Worm (Caenorhabditis elegans) whole organism, young adult: Measurements from ENCODE around the gene C47E8.4.

Experiments
- B0035.1 ChIP-seq: sonication (generic microtip); optimal IDR thresholded peaks from 2 replicates; lab custom pipeline; 2016; ENCODE audit warnings: missing genetic modification characterization, mild to moderate bottlenecking, missing compliant biosample characterization, missing genotype, missing genetic modification reagents
- B0261.1 ChIP-seq: sonication (generic microtip); optimal IDR thresholded peaks from 2 replicates; lab custom pipeline; 2016; ENCODE audit warnings: mild to moderate bottlenecking, missing genetic modification characterization, moderate library complexity, missing compliant biosample characterization
- B0336.3 ChIP-seq: fragments of 200-800 bp; sonication (Bioruptor generic); IDR thresholded peaks from 2 replicates; pipeline ENCODE4 v1.3.6; 2022; ENCODE audit warnings: missing genetic modification characterization, missing compliant biosample characterization
- C17E4.6 ChIP-seq: fragments of 200-800 bp; sonication (Bioruptor generic); IDR thresholded peaks from 2 replicates; pipeline ENCODE4 v1.3.6; 2022; ENCODE audit warnings: missing genetic modification reagents, missing genetic modification characterization, missing compliant biosample characterization
- D2030.7 ChIP-seq: fragments of 200-800 bp; sonication (Bioruptor generic); IDR thresholded peaks from 2 replicates; pipeline ENCODE4 v1.3.6; 2022; ENCODE audit warnings: missing genetic modification reagents, missing genetic modification characterization, missing compliant biosample characterization
- F10E7.11 ChIP-seq: sonication (generic microtip); optimal IDR thresholded peaks from 2 replicates; lab custom pipeline; 2017; ENCODE audit warnings: mild to moderate bottlenecking, missing genetic modification characterization, moderate library complexity, missing compliant biosample characterization
- F33H1.4 ChIP-seq: fragments of 200-800 bp; sonication (Bioruptor generic); IDR thresholded peaks from 2 replicates; pipeline ENCODE4 v1.3.6; 2022; ENCODE audit warnings: missing genetic modification reagents, missing genetic modification characterization, missing compliant biosample characterization
- F57A8.1 ChIP-seq: fragments of 200-800 bp; sonication (Bioruptor generic); optimal IDR thresholded peaks from 2 replicates; lab custom pipeline; 2018; ENCODE audit warnings: mild to moderate bottlenecking, missing genetic modification characterization, moderate library complexity, missing compliant biosample characterization
- Y53F4B.3 ChIP-seq: fragments of 200-800 bp; sonication (Bioruptor generic); IDR thresholded peaks from 2 replicates; pipeline ENCODE4 v1.3.6; 2022; ENCODE audit warnings: missing genetic modification reagents, missing genetic modification characterization, missing compliant biosample characterization
- Y56A3A.18 ChIP-seq: fragments of 200-800 bp; sonication (Bioruptor generic); IDR thresholded peaks from 2 replicates; pipeline ENCODE4 v1.3.6; 2022; ENCODE audit warnings: missing genetic modification reagents, missing genetic modification characterization, missing compliant biosample characterization
- Y79H2A.3 ChIP-seq: fragments of 200-800 bp; sonication (Bioruptor generic); conservative IDR thresholded peaks from 2 replicates; pipeline ENCODE4 v1.3.6; 2022; ENCODE audit warnings: missing genetic modification reagents, missing genetic modification characterization, missing compliant biosample characterization
- Y95B8A.8 ChIP-seq: fragments of 200-800 bp; sonication (Bioruptor generic); IDR thresholded peaks from 2 replicates; pipeline ENCODE4 v1.3.6; 2022; ENCODE audit warnings: missing genetic modification reagents, missing genetic modification characterization, missing compliant biosample characterization
- ama-1 ChIP-seq, 3 experiments: fragments of 150-350 bp in 1 of 3; sonication (generic microtip) in 2 of 3; optimal IDR thresholded peaks; 2 replicates each; lab custom pipeline; 2014 to 2018; ENCODE audit warnings: missing biosample characterization in 2 of 3, missing genetic modification characterization in 2 of 3, missing genetic modification reagents in 2 of 3
- aptf-2 ChIP-seq: fragments of 200-800 bp; sonication (Bioruptor generic); conservative IDR thresholded peaks from 2 replicates; pipeline ENCODE4 v1.3.6; 2022; ENCODE audit warnings: missing genetic modification reagents, missing genetic modification characterization, missing compliant biosample characterization
- attf-3 ChIP-seq: fragments of 200-800 bp; sonication (Bioruptor generic); conservative IDR thresholded peaks from 2 replicates; pipeline ENCODE4 v1.3.6; 2022; ENCODE audit warnings: missing genetic modification reagents, missing genetic modification characterization, missing compliant biosample characterization
- attf-5 ChIP-seq: fragments of 200-800 bp; sonication (Bioruptor generic); optimal IDR thresholded peaks from 2 replicates; lab custom pipeline; 2018; ENCODE audit warnings: mild to moderate bottlenecking, missing genetic modification characterization, missing compliant biosample characterization
- attf-6 ChIP-seq: fragments of 200-800 bp; sonication (Bioruptor generic); IDR thresholded peaks from 2 replicates; pipeline ENCODE4 v1.3.6; 2022; ENCODE audit warnings: missing genetic modification reagents, missing genetic modification characterization, missing compliant biosample characterization
- bed-1 ChIP-seq: fragments of 200-800 bp; sonication (Bioruptor generic); IDR thresholded peaks from 2 replicates; pipeline ENCODE4 v1.3.6; 2022; ENCODE audit warnings: missing genetic modification reagents, missing genetic modification characterization, missing compliant biosample characterization
- cebp-2 ChIP-seq: fragments of 200-800 bp; sonication (Bioruptor generic); IDR thresholded peaks from 2 replicates; pipeline ENCODE4 v1.3.6; 2022; ENCODE audit warnings: missing genetic modification characterization, missing compliant biosample characterization
- ceh-100 ChIP-seq: fragments of 200-800 bp; sonication (Bioruptor generic); IDR thresholded peaks from 2 replicates; pipeline ENCODE4 v1.3.6; 2022; ENCODE audit warnings: missing genetic modification reagents, missing genetic modification characterization, missing compliant biosample characterization
- ceh-91 ChIP-seq: fragments of 200-800 bp; sonication (Bioruptor generic); IDR thresholded peaks from 2 replicates; pipeline ENCODE4 v1.3.6; 2022; ENCODE audit warnings: missing genetic modification reagents, missing genetic modification characterization, missing compliant biosample characterization
- dox-1 ChIP-seq: fragments of 200-800 bp; sonication (Bioruptor generic); IDR thresholded peaks from 2 replicates; pipeline ENCODE4 v1.3.6; 2022; ENCODE audit warnings: missing genetic modification reagents, missing genetic modification characterization, missing compliant biosample characterization
- dpl-1 ChIP-seq: fragments of 150-350 bp; optimal IDR thresholded peaks from 2 replicates; lab custom pipeline; 2014; ENCODE audit warnings: missing biosample characterization, missing genetic modification reagents, missing genetic modification characterization
- efl-1 ChIP-seq: fragments of 150-350 bp; optimal IDR thresholded peaks from 2 replicates; lab custom pipeline; 2014; ENCODE audit warnings: missing biosample characterization, missing genetic modification reagents, missing genetic modification characterization
- egl-18 ChIP-seq: fragments of 200-800 bp; sonication (Bioruptor generic); IDR thresholded peaks from 2 replicates; pipeline ENCODE4 v1.3.6; 2022; ENCODE audit warnings: missing genetic modification reagents, missing genetic modification characterization, missing compliant biosample characterization
- egl-44 ChIP-seq: fragments of 200-800 bp; sonication (Bioruptor generic); IDR thresholded peaks from 2 replicates; pipeline ENCODE4 v1.3.6; 2022; ENCODE audit warnings: missing genetic modification reagents, missing genetic modification characterization, missing compliant biosample characterization
- ets-4 ChIP-seq: fragments of 200-800 bp; sonication (Bioruptor generic); optimal IDR thresholded peaks from 2 replicates; lab custom pipeline; 2018; ENCODE audit warnings: mild to moderate bottlenecking, missing genetic modification characterization, missing compliant biosample characterization
- hmg-1.2 ChIP-seq: fragments of 200-800 bp; sonication (Bioruptor generic); IDR thresholded peaks from 2 replicates; pipeline ENCODE4 v1.3.6; 2022; ENCODE audit warnings: missing genetic modification reagents, missing genetic modification characterization, missing compliant biosample characterization
- lag-1 ChIP-seq: fragments of 200-800 bp; sonication (Bioruptor generic); IDR thresholded peaks from 2 replicates; pipeline ENCODE4 v1.3.6; 2022; ENCODE audit warnings: missing genetic modification reagents, missing genetic modification characterization, missing compliant biosample characterization
- lin-26 ChIP-seq: fragments of 200-800 bp; sonication (Bioruptor generic); IDR thresholded peaks from 2 replicates; pipeline ENCODE4 v1.3.6; 2022; ENCODE audit warnings: missing genetic modification reagents, missing genetic modification characterization, missing compliant biosample characterization
- lin-35 ChIP-seq, 3 experiments: fragments of 150-350 bp in 2 of 3; sonication (generic microtip) in 1 of 3; optimal IDR thresholded peaks; 2 replicates each; lab custom pipeline; 2014 to 2018; ENCODE audit warnings: missing biosample characterization in 3 of 3, missing genetic modification characterization in 3 of 3, missing genetic modification reagents in 3 of 3
- lin-54 ChIP-seq: fragments of 200-800 bp; sonication (Bioruptor generic); optimal IDR thresholded peaks from 2 replicates; lab custom pipeline; 2018; ENCODE audit warnings: mild to moderate bottlenecking, missing genetic modification characterization, missing compliant biosample characterization
- lir-1 ChIP-seq: fragments of 200-800 bp; sonication (Bioruptor generic); conservative IDR thresholded peaks from 2 replicates; pipeline ENCODE4 v1.3.6; 2022; ENCODE audit warnings: missing genetic modification reagents, missing genetic modification characterization, missing compliant biosample characterization
- madf-10 ChIP-seq: sonication (generic microtip); optimal IDR thresholded peaks from 2 replicates; lab custom pipeline; 2016; ENCODE audit warnings: mild to moderate bottlenecking, missing genetic modification characterization, missing compliant biosample characterization
- madf-8 ChIP-seq: fragments of 200-800 bp; sonication (Bioruptor generic); conservative IDR thresholded peaks from 2 replicates; pipeline ENCODE4 v1.3.6; 2022; ENCODE audit warnings: missing genetic modification reagents, missing genetic modification characterization, missing compliant biosample characterization
- mcd-1 ChIP-seq: fragments of 200-800 bp; sonication (Bioruptor generic); IDR thresholded peaks from 2 replicates; pipeline ENCODE4 v1.3.6; 2022; ENCODE audit warnings: missing genetic modification reagents, missing genetic modification characterization, missing compliant biosample characterization
- mel-28 ChIP-seq: sonication (generic microtip); optimal IDR thresholded peaks from 2 replicates; lab custom pipeline; 2016; ENCODE audit warnings: borderline replicate concordance, mild to moderate bottlenecking, missing genetic modification characterization, missing compliant biosample characterization
- nhr-80 ChIP-seq: sonication (generic microtip); optimal IDR thresholded peaks from 2 replicates; lab custom pipeline; 2016; ENCODE audit warnings: missing genetic modification characterization, missing compliant biosample characterization
- tbx-9 ChIP-seq: sonication (generic microtip); optimal IDR thresholded peaks from 2 replicates; lab custom pipeline; 2016; ENCODE audit warnings: borderline replicate concordance, missing genetic modification characterization, inconsistent platforms, missing compliant biosample characterization
- xnd-1 ChIP-seq: sonication (generic microtip); optimal IDR thresholded peaks from 2 replicates; lab custom pipeline; 2016; ENCODE audit warnings: missing genotype, missing genetic modification reagents, missing genetic modification characterization, missing compliant biosample characterization
- zim-3 ChIP-seq: sonication (generic microtip); optimal IDR thresholded peaks from 2 replicates; lab custom pipeline; 2017; ENCODE audit warnings: mild to moderate bottlenecking, missing genetic modification characterization, moderate library complexity, missing compliant biosample characterization
- ztf-25 ChIP-seq: fragments of 200-800 bp; sonication (Bioruptor generic); IDR thresholded peaks from 2 replicates; pipeline ENCODE4 v1.3.6; 2022; ENCODE audit warnings: missing genetic modification reagents, missing genetic modification characterization, missing compliant biosample characterization
- ztf-26 ChIP-seq: sonication (generic microtip); optimal IDR thresholded peaks from 2 replicates; lab custom pipeline; 2017; ENCODE audit warnings: missing genetic modification characterization, missing compliant biosample characterization
- ztf-28 ChIP-seq: fragments of 200-800 bp; sonication (Bioruptor generic); IDR thresholded peaks from 2 replicates; pipeline ENCODE4 v1.3.6; 2022; ENCODE audit warnings: missing genetic modification reagents, missing genetic modification characterization, missing compliant biosample characterization
- ztf-3 ChIP-seq: fragments of 200-800 bp; sonication (Bioruptor generic); optimal IDR thresholded peaks from 2 replicates; lab custom pipeline; 2018; ENCODE audit warnings: mild to moderate bottlenecking, missing genetic modification characterization, missing compliant biosample characterization

Gene C47E8.4

DNA sequence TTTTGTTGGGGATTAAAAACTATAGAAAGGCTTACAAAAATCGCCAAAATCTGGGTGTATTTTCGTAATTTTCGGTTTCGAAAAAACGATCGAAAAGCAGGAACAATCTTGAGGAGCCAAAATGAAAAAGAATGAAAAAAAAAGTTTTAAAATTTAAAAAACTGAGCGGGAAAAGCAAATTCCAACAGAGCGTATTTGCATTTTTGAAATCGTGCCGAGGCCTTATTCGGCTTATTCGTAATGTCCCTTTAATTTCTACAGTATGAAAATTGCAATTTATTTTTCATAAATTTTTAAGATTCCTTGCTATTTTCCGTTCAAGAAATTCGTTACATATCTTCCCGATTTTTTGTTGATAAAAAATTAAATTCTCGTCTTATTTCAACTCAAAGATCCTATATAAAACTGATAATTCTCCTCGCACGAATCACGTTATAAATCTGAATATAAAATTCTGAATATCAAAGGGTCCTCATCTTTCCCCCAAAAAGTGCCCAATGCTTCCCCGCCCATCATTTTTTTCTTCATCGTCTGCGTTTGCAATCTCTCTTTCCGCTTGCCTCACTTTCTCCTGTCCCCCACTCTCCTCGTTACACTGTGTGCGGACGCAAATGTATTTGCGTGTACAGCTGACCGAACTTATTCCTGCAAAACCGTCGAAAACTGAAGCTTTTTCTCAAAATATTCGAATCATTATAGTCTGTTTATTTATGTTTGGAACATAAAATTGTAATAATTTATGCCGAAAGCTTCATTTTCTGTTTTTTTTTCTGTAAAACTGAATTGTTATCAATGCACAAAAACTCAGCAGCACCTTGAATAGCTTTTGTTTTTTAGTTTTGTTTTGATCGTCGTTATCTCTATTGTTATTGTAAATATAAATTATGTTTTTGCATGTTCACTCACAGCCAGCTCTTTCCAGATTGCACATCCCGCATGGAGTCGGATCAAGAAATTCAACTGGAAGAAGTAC lies 39.2 kb downstream of the C47E8.4 start, which contains the start of the genes rfc-1 and pmp-3 (continued):
- TF ChIP-seq madf-10 (tag; lab: Kevin White, UChicago) (no peak), ets-4 (GFP tag; lab: Kevin White, UChicago) (no peak), egl-44 (GFP tag; lab: Robert Waterston, UW) (no peak), lin-54 (GFP tag; lab: Kevin White, UChicago) (peak; percentile 75), D2030.7 (peak; percentile 74; the same call in 1 of the 2 replicates), ceh-91 (peak; percentile 76), B0035.1 (tag; lab: Kevin White, UChicago) (no peak), Y56A3A.18 (GFP tag; lab: Robert Waterston, UW) (no peak), Y53F4B.3 (GFP tag; lab: Robert Waterston, UW) (no peak), efl-1 (GFP tag; lab: Kevin White, UChicago) (peak; percentile 92), Y79H2A.3 (no peak), B0336.3 (GFP tag; lab: Robert Waterston, UW) (no peak), Y95B8A.8 (GFP tag; lab: Robert Waterston, UW) (no peak), lin-35 (GFP tag; optimal IDR thresholded peaks at IDR 0.05; lab: Kevin White, UChicago) (peak in 1 of 3 experiments; percentile 34), ztf-26 (tag; lab: Kevin White, UChicago) (no peak), aptf-2 (GFP tag; lab: Robert Waterston, UW) (no peak), zim-3 (tag; lab: Kevin White, UChicago) (no peak), dpl-1 (GFP tag; lab: Kevin White, UChicago) (peak; percentile 74), ama-1 (optimal IDR thresholded peaks at IDR 0.05; lab: Kevin White, UChicago) (no peak), ama-1 (GFP tag; optimal IDR thresholded peaks at IDR 0.05; lab: Kevin White, UChicago) (no peak), C17E4.6 (GFP tag; lab: Robert Waterston, UW) (no peak), madf-8 (GFP tag; lab: Robert Waterston, UW) (peak; percentile 78), lir-1 (GFP tag; lab: Robert Waterston, UW) (no peak), tbx-9 (tag; lab: Kevin White, UChicago) (no peak), lag-1 (GFP tag; lab: Robert Waterston, UW) (no peak), bed-1 (GFP tag; lab: Robert Waterston, UW) (no peak), F57A8.1 (GFP tag; lab: Kevin White, UChicago) (no peak), B0261.1 (tag; lab: Kevin White, UChicago) (no peak), mcd-1 (GFP tag; lab: Robert Waterston, UW) (peak; percentile 81), dox-1 (GFP tag; lab: Robert Waterston, UW) (peak; percentile 23; the same call in 1 of the 2 replicates), ztf-28 (GFP tag; lab: Robert Waterston, UW) (no peak), egl-18 (GFP tag; lab: Robert Waterston, UW) (no peak), xnd-1 (peak; percentile 66), attf-3 (GFP tag; lab: Robert Waterston, UW) (no peak), ceh-100 (GFP tag; lab: Robert Waterston, UW) (no peak)

DNA sequence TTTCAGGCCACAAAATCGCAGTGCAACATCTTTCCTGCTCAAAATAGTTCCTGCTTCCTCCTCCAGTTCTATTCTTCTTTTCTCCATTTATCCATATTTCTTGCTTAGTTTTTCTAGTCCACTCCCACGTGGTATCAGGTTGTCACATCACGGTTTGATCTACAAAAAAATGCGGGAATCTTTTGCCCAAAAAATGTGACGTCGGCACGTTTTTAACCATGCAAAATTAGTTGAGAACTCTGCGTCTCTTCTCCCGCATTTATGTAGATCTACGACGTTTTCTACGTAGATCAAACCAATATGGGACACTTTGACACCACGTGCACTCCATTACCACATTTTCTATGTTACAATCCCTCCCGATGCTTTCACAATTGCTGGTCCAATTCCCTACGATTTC lies 43.3 kb downstream of the C47E8.4 start:
- TF ChIP-seq efl-1 (GFP tag; lab: Kevin White, UChicago) (peak; percentile 45), nhr-80 (tag; lab: Kevin White, UChicago) (no peak), xnd-1 (peak; percentile 21), F33H1.4 (0 out of 2 replicates have a peak, but pooled peaks have one; percentile 28), attf-3 (GFP tag; lab: Robert Waterston, UW) (no peak), F10E7.11 (no peak), attf-5 (GFP tag; lab: Kevin White, UChicago) (no peak), mel-28 (tag; lab: Kevin White, UChicago) (no peak), lir-1 (GFP tag; lab: Robert Waterston, UW) (no peak), ztf-3 (no peak), aptf-2 (GFP tag; lab: Robert Waterston, UW) (no peak), ets-4 (GFP tag; lab: Kevin White, UChicago) (no peak), ztf-25 (GFP tag; lab: Robert Waterston, UW) (no peak), madf-10 (tag; lab: Kevin White, UChicago) (no peak), F57A8.1 (GFP tag; lab: Kevin White, UChicago) (no peak), attf-6 (no peak), lin-26 (no peak), cebp-2 (no peak), hmg-1.2 (GFP tag; lab: Robert Waterston, UW) (0 out of 2 replicates have a peak, but pooled peaks have one; percentile 17)
